Worm (Caenorhabditis elegans): ENCODE measurements around the gene fig-1.

fig-1 gene

DNA sequence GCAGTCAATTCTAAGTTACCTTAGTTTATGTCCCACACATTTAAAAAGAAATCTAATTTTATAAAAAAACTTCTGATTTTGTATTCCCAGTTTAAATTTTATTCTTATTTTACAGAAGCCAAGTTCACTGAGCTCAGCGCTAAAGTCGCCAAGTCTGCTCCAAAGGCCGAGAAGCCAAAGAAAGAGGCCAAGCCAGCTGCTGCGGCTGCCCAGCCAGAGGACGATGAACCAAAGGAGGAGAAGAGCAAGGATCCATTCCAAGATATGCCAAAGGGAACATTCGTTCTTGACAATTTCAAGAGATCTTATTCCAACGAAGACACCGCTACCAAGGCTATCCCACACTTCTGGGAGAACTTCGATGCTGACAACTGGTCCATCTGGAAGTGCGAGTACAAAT lies 14.1 kb downstream of the fig-1 start (continued):
- 0 out of 2 replicates have a peak, but pooled peaks have one; percentile 53 for TF ChIP-seq B0336.3 (GFP tag; IDR thresholded peaks at IDR 0.05)
- no peak for TF ChIP-seq egrh-3 (GFP tag; IDR thresholded peaks at IDR 0.05)
- TF ChIP-seq ztf-18 (tag; optimal IDR thresholded peaks at IDR 0.05) = no peak
- TF ChIP-seq unc-130 (GFP tag; optimal IDR thresholded peaks at IDR 0.05) = no peak
- no peak for TF ChIP-seq cebp-2 (GFP tag; IDR thresholded peaks at IDR 0.05)
- TF ChIP-seq efl-1 (GFP tag; optimal IDR thresholded peaks at IDR 0.05) = no peak
- TF ChIP-seq egl-18 (GFP tag; IDR thresholded peaks at IDR 0.05) = no peak
- no peak for TF ChIP-seq fkh-3 (tag; optimal IDR thresholded peaks at IDR 0.05)
- no peak for TF ChIP-seq madf-10 (tag; optimal IDR thresholded peaks at IDR 0.05)
- TF ChIP-seq dpff-1 (tag; optimal IDR thresholded peaks at IDR 0.05) = no peak
- no peak for TF ChIP-seq aptf-3 (GFP tag; IDR thresholded peaks at IDR 0.05)
- TF ChIP-seq bed-2 (GFP tag; IDR thresholded peaks at IDR 0.05) = no peak
- no peak for TF ChIP-seq Y53F4B.3 (GFP tag; IDR thresholded peaks at IDR 0.05)
- TF ChIP-seq hmg-1.2 (GFP tag; IDR thresholded peaks at IDR 0.05) = no peak; the same call in 1 of the 2 replicates
- no peak for TF ChIP-seq snpc-1.1 (tag; optimal IDR thresholded peaks at IDR 0.05; ENCODE audit: insufficient read depth)
- TF ChIP-seq zim-3 (tag; optimal IDR thresholded peaks at IDR 0.05) = no peak
- no peak for TF ChIP-seq C06A6.2 (GFP tag; conservative IDR thresholded peaks at IDR 0.05)
- no peak for TF ChIP-seq sea-2 (GFP tag; IDR thresholded peaks at IDR 0.05)
- no peak for TF ChIP-seq ceh-27 (GFP tag; optimal IDR thresholded peaks at IDR 0.05)
- TF ChIP-seq ceh-40 (GFP tag; IDR thresholded peaks at IDR 0.05) = no peak
- peak; percentile 46; the same call in 1 of the 2 replicates for TF ChIP-seq hsf-1 (GFP tag; IDR thresholded peaks at IDR 0.05)
- peak; percentile 45; the same call in 1 of the 2 replicates for TF ChIP-seq madf-6 (GFP tag; IDR thresholded peaks at IDR 0.05)
- no peak for TF ChIP-seq hlh-26 (GFP tag; conservative IDR thresholded peaks at IDR 0.05)
- no peak for TF ChIP-seq tbx-9 (tag; optimal IDR thresholded peaks at IDR 0.05; ENCODE audit: borderline replicate concordance)
- no peak for TF ChIP-seq F23B12.7 (tag; optimal IDR thresholded peaks at IDR 0.05; ENCODE audit: insufficient read depth)
- TF ChIP-seq repo-1 (tag; optimal IDR thresholded peaks at IDR 0.05) = peak; percentile 8
- TF ChIP-seq egl-44 (GFP tag; IDR thresholded peaks at IDR 0.05) = no peak
- no peak for TF ChIP-seq attf-5 (GFP tag; optimal IDR thresholded peaks at IDR 0.05)
- TF ChIP-seq cebp-1 (GFP tag; IDR thresholded peaks at IDR 0.05) = no peak
- no peak for TF ChIP-seq cebp-1 (tag; optimal IDR thresholded peaks at IDR 0.05)
- TF ChIP-seq lin-35 (GFP tag; optimal IDR thresholded peaks at IDR 0.05) = no peak
- TF ChIP-seq ccch-3 (GFP tag; optimal IDR thresholded peaks at IDR 0.05) = no peak
- TF ChIP-seq F33H1.4 (GFP tag; IDR thresholded peaks at IDR 0.05) = no peak
- TF ChIP-seq ztf-26 (tag; optimal IDR thresholded peaks at IDR 0.05) = no peak
- TF ChIP-seq snpc-4 (GFP tag; optimal IDR thresholded peaks at IDR 0.05) = no peak
- TF ChIP-seq snpc-4 (tag; optimal IDR thresholded peaks at IDR 0.05) = peak in 1 of 4 experiments; percentile 54
- no peak for TF ChIP-seq ekl-4 (GFP tag; IDR thresholded peaks at IDR 0.05)
- no peak for TF ChIP-seq Y95B8A.8 (GFP tag; IDR thresholded peaks at IDR 0.05)
- TF ChIP-seq die-1 (tag; optimal IDR thresholded peaks at IDR 0.05) = no peak
- TF ChIP-seq B0261.1 (tag; optimal IDR thresholded peaks at IDR 0.05) = no peak
- no peak for TF ChIP-seq F10E7.11 (tag; optimal IDR thresholded peaks at IDR 0.05)
- no peak for TF ChIP-seq madf-8 (GFP tag; conservative IDR thresholded peaks at IDR 0.05)
- TF ChIP-seq nhr-80 (tag; optimal IDR thresholded peaks at IDR 0.05) = no peak
- TF ChIP-seq Y79H2A.3 (GFP tag; conservative IDR thresholded peaks at IDR 0.05) = no peak
- TF ChIP-seq nhr-27 (tag; optimal IDR thresholded peaks at IDR 0.05) = no peak
- peak; percentile 37 for TF ChIP-seq chd-7 (tag; optimal IDR thresholded peaks at IDR 0.05)
- TF ChIP-seq attf-6 (GFP tag; IDR thresholded peaks at IDR 0.05) = no peak
- no peak for TF ChIP-seq lsy-27 (tag; optimal IDR thresholded peaks at IDR 0.05; ENCODE audit: borderline replicate concordance, insufficient read depth)
- TF ChIP-seq snpc-1.3 (tag; optimal IDR thresholded peaks at IDR 0.05; ENCODE audit: insufficient read depth) = no peak
- no peak for TF ChIP-seq tbp1 (GFP tag; optimal IDR thresholded peaks at IDR 0.05)
